Fruit fly (Drosophila melanogaster) S2 (cell line): ENCODE data around the gene Ag5r2.

Experiments used
- CG8478 ChIP-seq: fragments of >200 bp; optimal IDR thresholded peaks from 2 replicates; lab custom pipeline; 2018
- CTCF ChIP-seq, 2 experiments: fragments of >200 bp; optimal IDR thresholded peaks; 2 replicates each; lab custom pipeline; 2018

dm6 chrX:14751162-14751561 lies 32.7 kb downstream of the Ag5r2 start:
- TF ChIP-seq CG8478 (lab: Kevin White, UChicago) (no peak), CTCF (optimal IDR thresholded peaks at IDR 0.05; lab: Kevin White, UChicago) (no peak)
